Fruit fly (Drosophila melanogaster) whole organism, embryonic: Measurements from ENCODE around the gene Arpc3A.

Experiments
- Bgb ChIP-seq: fragments of 200-800 bp; sonication (Bioruptor generic); IDR thresholded peaks from 2 replicates; pipeline ENCODE4 v1.3.6; 2022; ENCODE audit warnings: missing biosample characterization, missing genetic modification characterization; ENCODE audit not compliant: partially characterized antibody
- CG10209 ChIP-seq: fragments of 200-800 bp; sonication (Bioruptor generic); optimal IDR thresholded peaks from 3 replicates; lab custom pipeline; 2017; ENCODE audit warnings: missing biosample characterization, mild to moderate bottlenecking, missing genetic modification characterization, missing genetic modification reagents
- CG10565 ChIP-seq: fragments of 200-800 bp; sonication (Bioruptor generic); optimal IDR thresholded peaks from 3 replicates; lab custom pipeline; 2016; ENCODE audit warnings: missing biosample characterization, mild to moderate bottlenecking, missing genetic modification characterization
- CG10979 ChIP-seq: fragments of 200-800 bp; sonication (Bioruptor generic); optimal IDR thresholded peaks from 2 replicates; lab custom pipeline; 2018; ENCODE audit warnings: missing biosample characterization, mild to moderate bottlenecking, missing genetic modification characterization, moderate library complexity
- CG11723 ChIP-seq: fragments of 200-800 bp; sonication (Bioruptor generic); optimal IDR thresholded peaks from 2 replicates; lab custom pipeline; 2017; ENCODE audit warnings: missing biosample characterization, mild to moderate bottlenecking, missing genetic modification characterization
- CG12942 ChIP-seq: fragments of 200-800 bp; sonication (Bioruptor generic); optimal IDR thresholded peaks from 3 replicates; lab custom pipeline; 2016; ENCODE audit warnings: missing biosample characterization, missing genetic modification characterization
- CG13123 ChIP-seq: fragments of 200-800 bp; sonication (Bioruptor generic); optimal IDR thresholded peaks from 2 replicates; lab custom pipeline; 2016; ENCODE audit warnings: missing biosample characterization, missing genetic modification characterization
- CG13775 ChIP-seq: fragments of 200-800 bp; sonication (Bioruptor generic); optimal IDR thresholded peaks from 3 replicates; lab custom pipeline; 2017; ENCODE audit warnings: missing biosample characterization, mild to moderate bottlenecking, missing genetic modification characterization
- CG17802 ChIP-seq: fragments of 200-800 bp; sonication (Bioruptor generic); optimal IDR thresholded peaks from 2 replicates; lab custom pipeline; 2018; ENCODE audit warnings: missing biosample characterization, mild to moderate bottlenecking, missing genetic modification characterization, moderate library complexity
- CG18599 ChIP-seq: fragments of 200-800 bp; sonication (Bioruptor generic); optimal IDR thresholded peaks from 3 replicates; lab custom pipeline; 2017; ENCODE audit warnings: missing biosample characterization, missing genetic modification characterization, mild to moderate bottlenecking, moderate library complexity, missing genetic modification reagents
- CG34224 ChIP-seq: fragments of 200-800 bp; sonication (Bioruptor generic); IDR thresholded peaks from 3 replicates; pipeline ENCODE4 v1.3.6; 2022; ENCODE audit warnings: missing biosample characterization, missing genetic modification characterization; ENCODE audit not compliant: partially characterized antibody
- CG7372 ChIP-seq: fragments of 200-800 bp; sonication (Bioruptor generic); IDR thresholded peaks from 2 replicates; pipeline ENCODE4 v1.3.6; 2022; ENCODE audit warnings: missing biosample characterization, missing genetic modification characterization
- CG9215 ChIP-seq: fragments of 200-800 bp; sonication (Bioruptor generic); IDR thresholded peaks from 2 replicates; pipeline ENCODE4 v1.3.6; 2022; ENCODE audit warnings: missing biosample characterization, missing genetic modification characterization
- CG9727 ChIP-seq: fragments of 200-800 bp; sonication (Bioruptor generic); optimal IDR thresholded peaks from 3 replicates; lab custom pipeline; 2017; ENCODE audit warnings: missing biosample characterization, mild to moderate bottlenecking, missing genetic modification characterization
- Chrac-16 ChIP-seq: fragments of 200-800 bp; sonication (Bioruptor generic); optimal IDR thresholded peaks from 3 replicates; lab custom pipeline; 2016; ENCODE audit warnings: missing biosample characterization, missing genetic modification characterization
- D ChIP-seq, 2 experiments: fragments of 200-800 bp in 1 of 2; fragments of >200 bp in 1 of 2; sonication (Bioruptor generic) in 1 of 2; optimal IDR thresholded peaks; 2 replicates in 1 of 2; 3 replicates in 1 of 2; lab custom pipeline; 2017; ENCODE audit warnings: mild to moderate bottlenecking in 1 of 2, missing biosample characterization in 1 of 2, missing genetic modification characterization in 1 of 2, missing genetic modification reagents in 1 of 2
- Ets65A ChIP-seq: fragments of 200-800 bp; sonication (Bioruptor generic); peaks from one replicate; lab custom pipeline; 2016; ENCODE audit warnings: missing biosample characterization, missing genetic modification characterization
- Lim3 ChIP-seq: fragments of 200-800 bp; sonication (Bioruptor generic); IDR thresholded peaks from 2 replicates; pipeline ENCODE4 v1.3.6; 2022; ENCODE audit warnings: missing biosample characterization, missing genetic modification characterization
- MESR4 ChIP-seq: fragments of 200-800 bp; sonication (Bioruptor generic); optimal IDR thresholded peaks from 2 replicates; lab custom pipeline; 2018; ENCODE audit warnings: missing biosample characterization, mild to moderate bottlenecking, missing genetic modification characterization, moderate library complexity
- Med ChIP-seq: fragments of 200-800 bp; sonication (Bioruptor generic); peaks from one replicate; lab custom pipeline; 2016; ENCODE audit warnings: missing biosample characterization, missing genetic modification characterization, mild to moderate bottlenecking, inconsistent platforms, moderate library complexity
- PHDP ChIP-seq: fragments of 200-800 bp; sonication (Bioruptor generic); optimal IDR thresholded peaks from 3 replicates; lab custom pipeline; 2018; ENCODE audit warnings: missing biosample characterization, mild to moderate bottlenecking, missing genetic modification characterization, moderate library complexity
- Pdp1 ChIP-seq, 2 experiments: fragments of 200-800 bp; sonication (Bioruptor generic); optimal IDR thresholded peaks; 3 replicates each; lab custom pipeline; 2016; ENCODE audit warnings: missing biosample characterization in 2 of 2, missing genetic modification characterization in 2 of 2, mild to moderate bottlenecking in 1 of 2, moderate library complexity in 1 of 2
- Taf1 ChIP-seq: fragments of 200-800 bp; sonication (Bioruptor generic); IDR thresholded peaks from 2 replicates; pipeline ENCODE4 v1.3.6; 2022; ENCODE audit warnings: missing biosample characterization, missing genetic modification characterization
- YL-1 ChIP-seq: fragments of 200-800 bp; sonication (Bioruptor generic); optimal IDR thresholded peaks from 3 replicates; lab custom pipeline; 2017; ENCODE audit warnings: missing biosample characterization, mild to moderate bottlenecking, missing genetic modification characterization
- ap ChIP-seq: fragments of 200-800 bp; sonication (Bioruptor generic); IDR thresholded peaks from 2 replicates; pipeline ENCODE4 v1.3.6; 2022; ENCODE audit warnings: missing biosample characterization, missing genetic modification characterization
- bbx ChIP-seq: fragments of 200-800 bp; sonication (Bioruptor generic); IDR thresholded peaks from 2 replicates; pipeline ENCODE4 v1.3.6; 2022; ENCODE audit warnings: missing biosample characterization, missing genetic modification characterization; ENCODE audit not compliant: partially characterized antibody
- bcd ChIP-seq: fragments of 200-800 bp; sonication (Bioruptor generic); optimal IDR thresholded peaks from 2 replicates; lab custom pipeline; 2017; ENCODE audit warnings: missing biosample characterization, mild to moderate bottlenecking, missing genetic modification characterization
- chif ChIP-seq, 2 experiments: fragments of 200-800 bp; sonication (Bioruptor generic); optimal IDR thresholded peaks; 3 replicates each; lab custom pipeline; 2016; ENCODE audit warnings: missing biosample characterization in 2 of 2, missing genetic modification characterization in 2 of 2
- crc ChIP-seq: fragments of 200-800 bp; sonication (Bioruptor generic); optimal IDR thresholded peaks from 2 replicates; lab custom pipeline; 2016; ENCODE audit warnings: missing biosample characterization, missing genetic modification characterization
- croc ChIP-seq: fragments of 200-800 bp; sonication (Bioruptor generic); conservative IDR thresholded peaks from 3 replicates; pipeline ENCODE4 v1.3.6; 2022; ENCODE audit warnings: missing biosample characterization, missing genetic modification characterization
- dan ChIP-seq: fragments of 200-800 bp; sonication (Bioruptor generic); IDR thresholded peaks from 2 replicates; pipeline ENCODE4 v1.3.6; 2022; ENCODE audit warnings: missing biosample characterization, missing genetic modification characterization
- dysf ChIP-seq: fragments of 200-800 bp; sonication (Bioruptor generic); IDR thresholded peaks from 3 replicates; pipeline ENCODE4 v1.3.6; 2022; ENCODE audit warnings: missing biosample characterization, missing genetic modification characterization
- eve ChIP-seq, 2 experiments: fragments of >200 bp; optimal IDR thresholded peaks; 2 replicates each; lab custom pipeline; 2017; ENCODE audit warnings: missing biosample characterization in 2 of 2, missing genetic modification characterization in 2 of 2
- grn ChIP-seq: fragments of 200-800 bp; sonication (Bioruptor generic); optimal IDR thresholded peaks from 3 replicates; lab custom pipeline; 2017; ENCODE audit warnings: missing biosample characterization, missing genetic modification characterization
- hb ChIP-seq: fragments of 200-800 bp; sonication (Bioruptor generic); IDR thresholded peaks from 3 replicates; pipeline ENCODE4 v1.3.6; 2022; ENCODE audit warnings: missing biosample characterization, missing genetic modification characterization; ENCODE audit not compliant: partially characterized antibody
- ind ChIP-seq: fragments of 200-800 bp; sonication (Bioruptor generic); optimal IDR thresholded peaks from 3 replicates; lab custom pipeline; 2016; ENCODE audit warnings: missing biosample characterization, missing genetic modification characterization
- insv ChIP-seq, 2 experiments: fragments of 200-800 bp; sonication (Bioruptor generic); optimal IDR thresholded peaks; 3 replicates each; lab custom pipeline; 2016 to 2018; ENCODE audit warnings: missing biosample characterization in 2 of 2, missing genetic modification characterization in 2 of 2
- jigr1 ChIP-seq: fragments of 200-800 bp; sonication (Bioruptor generic); IDR thresholded peaks from 3 replicates; pipeline ENCODE4 v1.3.6; 2022; ENCODE audit warnings: missing biosample characterization, missing genetic modification characterization
- kay ChIP-seq: fragments of 200-800 bp; sonication (Bioruptor generic); optimal IDR thresholded peaks from 2 replicates; lab custom pipeline; 2016; ENCODE audit warnings: missing biosample characterization, missing genetic modification characterization
- ken ChIP-seq: fragments of 200-800 bp; sonication (Bioruptor generic); IDR thresholded peaks from 3 replicates; pipeline ENCODE4 v1.3.6; 2022; ENCODE audit warnings: missing biosample characterization, missing genetic modification characterization
- mam ChIP-seq: fragments of 200-800 bp; sonication (Bioruptor generic); optimal IDR thresholded peaks from 3 replicates; lab custom pipeline; 2016; ENCODE audit warnings: missing biosample characterization, missing genetic modification characterization
- nerfin-1 ChIP-seq: fragments of 200-800 bp; sonication (Bioruptor generic); optimal IDR thresholded peaks from 3 replicates; lab custom pipeline; 2019; ENCODE audit warnings: missing biosample characterization, mild to moderate bottlenecking, missing genetic modification characterization, moderate library complexity
- prd ChIP-seq, 3 experiments: fragments of >200 bp in 2 of 3; fragments of 200-800 bp in 1 of 3; sonication (Bioruptor generic) in 1 of 3; optimal IDR thresholded peaks in 2 of 3; IDR thresholded peaks in 1 of 3; 2 replicates in 2 of 3; 3 replicates in 1 of 3; pipeline versions ENCODE4 v1.3.6 to Lab custom; 2017 to 2022; ENCODE audit warnings: missing biosample characterization in 1 of 3, missing genetic modification characterization in 1 of 3
- rib ChIP-seq: fragments of 200-800 bp; sonication (Bioruptor generic); IDR thresholded peaks from 2 replicates; pipeline ENCODE4 v1.3.6; 2022; ENCODE audit warnings: missing biosample characterization, missing genetic modification characterization
- sens-2 ChIP-seq: fragments of 200-800 bp; sonication (Bioruptor generic); IDR thresholded peaks from 2 replicates; pipeline ENCODE4 v1.3.6; 2022; ENCODE audit warnings: missing biosample characterization, missing genetic modification characterization
- sna ChIP-seq: fragments of 200-800 bp; sonication (Bioruptor generic); IDR thresholded peaks from 2 replicates; pipeline ENCODE4 v1.3.6; 2022; ENCODE audit warnings: missing biosample characterization, missing genetic modification characterization; ENCODE audit not compliant: partially characterized antibody

Gene Arpc3A

dm6 chr3R:15836864-15837824 is 2.7 kb downstream of the Arpc3A start, which contains the start of the genes ND-23 and spn-E (continued):
- peak; percentile 61 for TF ChIP-seq CG10209 (GFP tag; lab: Kevin White, UChicago)
- TF ChIP-seq sens-2 (GFP tag; lab: Robert Waterston, UW): no peak; the same call in 1 of the 2 replicates
- TF ChIP-seq crc: no peak
- peak; percentile 87 for TF ChIP-seq sna (GFP tag; lab: Robert Waterston, UW)
- no peak for TF ChIP-seq CG11723 (GFP tag; lab: Kevin White, UChicago)
- peak; percentile 44 for TF ChIP-seq CG12942 (GFP tag; lab: Kevin White, UChicago)
- 0 out of 2 replicates have a peak, but pooled peaks have one; percentile 14 for TF ChIP-seq Taf1
- peak; percentile 70 for TF ChIP-seq Bgb (GFP tag; lab: Robert Waterston, UW)
- no peak for TF ChIP-seq Lim3 (GFP tag; lab: Robert Waterston, UW)
- peak; percentile 16; the same call in 1 of the 3 replicates for TF ChIP-seq dysf (GFP tag; lab: Robert Waterston, UW)
- TF ChIP-seq Med: peak; percentile 75
- peak; percentile 52 for TF ChIP-seq bcd (GFP tag; lab: Kevin White, UChicago)
- 0 out of 3 replicates have a peak, but pooled peaks have one; percentile 47 for TF ChIP-seq ken (GFP tag; lab: Robert Waterston, UW)
- no peak for TF ChIP-seq CG17802
- TF ChIP-seq CG18599 (GFP tag; lab: Kevin White, UChicago): peak; percentile 48
- no peak for TF ChIP-seq ap (GFP tag; lab: Robert Waterston, UW)
- peak; percentile 45 for TF ChIP-seq CG13123 (GFP tag; lab: Kevin White, UChicago)
- peak; percentile 40 for TF ChIP-seq CG9727 (GFP tag; lab: Kevin White, UChicago)
- peak; percentile 64 for TF ChIP-seq bbx
- peak; percentile 57; the same call in 1 of the 3 replicates for TF ChIP-seq CG34224 (GFP tag; lab: Robert Waterston, UW)
- TF ChIP-seq dan (GFP tag; lab: Robert Waterston, UW): no peak
- no peak; the same call in 2 of the 3 replicates for TF ChIP-seq croc (GFP tag; lab: Robert Waterston, UW)
- TF ChIP-seq mam (GFP tag; lab: Kevin White, UChicago): peak; percentile 1
- TF ChIP-seq prd (optimal IDR thresholded peaks at IDR 0.05; lab: Kevin White, UChicago): no peak
- peak; percentile 58 for TF ChIP-seq prd (GFP tag; IDR thresholded peaks at IDR 0.05; lab: Robert Waterston, UW)
- TF ChIP-seq CG13775 (GFP tag; lab: Kevin White, UChicago): peak; percentile 56
- peak; percentile 59 for TF ChIP-seq ind (GFP tag; lab: Kevin White, UChicago)
- TF ChIP-seq rib (GFP tag; lab: Robert Waterston, UW): no peak
- TF ChIP-seq CG7372 (GFP tag; lab: Robert Waterston, UW): peak; percentile 48
- peak; percentile 81 for TF ChIP-seq MESR4 (GFP tag; lab: Kevin White, UChicago)
- TF ChIP-seq CG10565 (GFP tag; lab: Kevin White, UChicago): no peak
- peak; percentile 60 for TF ChIP-seq Chrac-16 (GFP tag; lab: Kevin White, UChicago)
- TF ChIP-seq chif (GFP tag; optimal IDR thresholded peaks at IDR 0.05; lab: Kevin White, UChicago): no peak
- no peak for TF ChIP-seq grn (GFP tag; lab: Kevin White, UChicago)
- TF ChIP-seq YL-1 (GFP tag; lab: Kevin White, UChicago): peak; percentile 41
- no peak for TF ChIP-seq Ets65A (GFP tag; lab: Kevin White, UChicago)
- no peak for TF ChIP-seq D (optimal IDR thresholded peaks at IDR 0.05; lab: Kevin White, UChicago)
- TF ChIP-seq D (GFP tag; optimal IDR thresholded peaks at IDR 0.05; lab: Kevin White, UChicago): no peak
- no peak for TF ChIP-seq nerfin-1
- no peak for TF ChIP-seq jigr1
- TF ChIP-seq kay (GFP tag; lab: Kevin White, UChicago): no peak
- TF ChIP-seq CG9215 (GFP tag; lab: Robert Waterston, UW): peak; percentile 55; the same call in 1 of the 2 replicates
- peak; percentile 58 for TF ChIP-seq CG10979
- TF ChIP-seq hb (GFP tag; lab: Robert Waterston, UW): no peak
- peak in 1 of 2 experiments; percentile 1 for TF ChIP-seq insv (GFP tag; optimal IDR thresholded peaks at IDR 0.05; lab: Kevin White, UChicago)
- no peak for TF ChIP-seq eve (GFP tag; optimal IDR thresholded peaks at IDR 0.05; lab: Kevin White, UChicago)
- TF ChIP-seq Pdp1 (GFP tag; optimal IDR thresholded peaks at IDR 0.05; lab: Kevin White, UChicago): peak in 1 of 2 experiments; percentile 99
- no peak for TF ChIP-seq PHDP
